Worm (Caenorhabditis elegans) whole organism, young adult: ENCODE data around the gene Y105C5B.3.

ENCODE experiments used
- F10E7.11 ChIP-seq: sonication (generic microtip); optimal IDR thresholded peaks from 2 replicates; lab custom pipeline; 2017; ENCODE audit warnings: mild to moderate bottlenecking, missing genetic modification characterization, moderate library complexity, missing compliant biosample characterization
- T07F8.4 ChIP-seq: sonication (generic microtip); optimal IDR thresholded peaks from 2 replicates; lab custom pipeline; 2016; ENCODE audit warnings: mild to moderate bottlenecking, missing genetic modification characterization, moderate library complexity, missing compliant biosample characterization
- Y79H2A.3 ChIP-seq: fragments of 200-800 bp; sonication (Bioruptor generic); conservative IDR thresholded peaks from 2 replicates; pipeline ENCODE4 v1.3.6; 2022; ENCODE audit warnings: missing genetic modification reagents, missing genetic modification characterization, missing compliant biosample characterization
- lag-1 ChIP-seq: fragments of 200-800 bp; sonication (Bioruptor generic); IDR thresholded peaks from 2 replicates; pipeline ENCODE4 v1.3.6; 2022; ENCODE audit warnings: missing genetic modification reagents, missing genetic modification characterization, missing compliant biosample characterization
- lir-1 ChIP-seq: fragments of 200-800 bp; sonication (Bioruptor generic); conservative IDR thresholded peaks from 2 replicates; pipeline ENCODE4 v1.3.6; 2022; ENCODE audit warnings: missing genetic modification reagents, missing genetic modification characterization, missing compliant biosample characterization
- madf-8 ChIP-seq: fragments of 200-800 bp; sonication (Bioruptor generic); conservative IDR thresholded peaks from 2 replicates; pipeline ENCODE4 v1.3.6; 2022; ENCODE audit warnings: missing genetic modification reagents, missing genetic modification characterization, missing compliant biosample characterization
- nfya-1 ChIP-seq: sonication (generic microtip); optimal IDR thresholded peaks from 2 replicates; lab custom pipeline; 2017; ENCODE audit warnings: antibody characterized with exemption, missing compliant biosample characterization, missing genetic modification characterization, borderline replicate concordance; ENCODE audit not compliant: insufficient read depth
- zim-3 ChIP-seq: sonication (generic microtip); optimal IDR thresholded peaks from 2 replicates; lab custom pipeline; 2017; ENCODE audit warnings: mild to moderate bottlenecking, missing genetic modification characterization, moderate library complexity, missing compliant biosample characterization
- ztf-28 ChIP-seq: fragments of 200-800 bp; sonication (Bioruptor generic); IDR thresholded peaks from 2 replicates; pipeline ENCODE4 v1.3.6; 2022; ENCODE audit warnings: missing genetic modification reagents, missing genetic modification characterization, missing compliant biosample characterization

ce11 chrIV:15861499-15861898, 22.5 kb upstream of the Y105C5B.3 start:
- TF ChIP-seq T07F8.4 (tag; lab: Kevin White, UChicago) (no peak), zim-3 (no peak), lir-1 (no peak), F10E7.11 (no peak), Y79H2A.3 (GFP tag; lab: Robert Waterston, UW) (no peak), madf-8 (GFP tag; lab: Robert Waterston, UW) (no peak), lag-1 (GFP tag; lab: Robert Waterston, UW) (no peak), ztf-28 (GFP tag; lab: Robert Waterston, UW) (no peak), nfya-1 (tag; lab: Kevin White, UChicago) (no peak)
